Fruit fly (Drosophila melanogaster): Measurements from ENCODE around the gene CG5116.

The CG5116 gene

dm6 chr3R:25531905-25532387 is 49.0 kb downstream of the CG5116 start (continued):
- peak; percentile 0 for TF ChIP-seq PHDP (tag; optimal IDR thresholded peaks at IDR 0.05)
- TF ChIP-seq CG32772 (GFP tag; IDR thresholded peaks at IDR 0.05) = peak; percentile 42; the same call in 1 of the 2 replicates
- TF ChIP-seq Trl (optimal IDR thresholded peaks at IDR 0.05) = no peak
- peak; percentile 22 for TF ChIP-seq Trl (GFP tag; optimal IDR thresholded peaks at IDR 0.05)
- TF ChIP-seq CG11456 (GFP tag; IDR thresholded peaks at IDR 0.05) = 0 out of 3 replicates have a peak, but pooled peaks have one; percentile 49
- no peak for TF ChIP-seq CG7963 (GFP tag; IDR thresholded peaks at IDR 0.05; ENCODE audit: partially characterized antibody)
- no peak for TF ChIP-seq Dad (GFP tag; optimal IDR thresholded peaks at IDR 0.05)
- peak; percentile 22 for TF ChIP-seq CG11723 (GFP tag; optimal IDR thresholded peaks at IDR 0.05)
- TF ChIP-seq Mad (GFP tag; optimal IDR thresholded peaks at IDR 0.05) = no peak

DNA sequence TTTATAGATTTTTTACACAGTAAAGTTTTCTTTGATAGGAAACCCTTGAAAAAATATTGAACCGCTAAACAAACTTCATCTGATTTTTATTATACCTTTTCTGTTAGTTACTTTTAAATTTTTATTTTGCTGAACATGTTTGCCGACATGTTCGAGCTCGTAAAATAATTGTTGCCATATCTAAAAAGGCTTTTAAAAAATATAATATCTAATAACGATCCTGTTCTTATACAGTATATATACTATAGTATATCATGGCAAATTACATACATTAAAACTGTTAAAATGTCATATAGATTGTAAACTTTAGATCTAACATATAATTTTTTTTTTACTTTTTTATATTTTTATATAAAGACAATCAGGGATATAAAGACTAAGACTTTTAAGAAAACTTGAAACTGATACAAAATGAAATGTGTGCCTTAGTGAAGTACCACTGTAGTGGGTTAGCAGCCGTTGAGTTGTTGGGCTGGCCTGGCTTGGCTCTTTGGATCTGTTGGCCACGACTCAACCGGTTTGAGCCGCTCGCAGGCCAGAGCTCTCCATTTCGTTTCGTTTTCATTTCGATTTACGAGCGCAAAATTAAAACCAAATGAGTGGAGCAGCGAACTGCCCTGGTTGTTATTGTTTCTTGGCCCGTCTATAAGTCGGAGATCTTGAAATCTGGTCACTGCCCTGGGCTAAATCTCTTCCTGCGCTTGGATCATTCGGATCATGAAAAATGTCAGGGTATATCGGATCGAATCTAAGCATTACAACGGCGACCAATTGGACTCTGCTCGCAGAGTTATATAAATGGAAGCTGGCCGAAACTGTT is 49.7 kb downstream of the CG5116 start:
- no peak for TF ChIP-seq sc (optimal IDR thresholded peaks at IDR 0.05)
- TF ChIP-seq sc (GFP tag; optimal IDR thresholded peaks at IDR 0.05) = peak; percentile 5
- no peak for TF ChIP-seq vfl (GFP tag; optimal IDR thresholded peaks at IDR 0.05)
- no peak for TF ChIP-seq CG2889 (GFP tag; IDR thresholded peaks at IDR 0.05)
- TF ChIP-seq CG12769 (tag; optimal IDR thresholded peaks at IDR 0.05) = peak; percentile 41
- peak; percentile 42 for TF ChIP-seq CG2712 (tag; optimal IDR thresholded peaks at IDR 0.05)
- no peak for TF ChIP-seq nerfin-2 (GFP tag; IDR thresholded peaks at IDR 0.05; ENCODE audit: partially characterized antibody)
- peak; percentile 7 for TF ChIP-seq lab (GFP tag; optimal IDR thresholded peaks at IDR 0.05)
- TF ChIP-seq nmo (GFP tag; optimal IDR thresholded peaks at IDR 0.05) = peak; percentile 30
- TF ChIP-seq CG10267 (tag; optimal IDR thresholded peaks at IDR 0.05) = peak; percentile 11
- no peak for TF ChIP-seq CrebB (tag; optimal IDR thresholded peaks at IDR 0.05)
- TF ChIP-seq CG2199 (GFP tag; IDR thresholded peaks at IDR 0.05) = 0 out of 3 replicates have a peak, but pooled peaks have one; percentile 40
- TF ChIP-seq Blimp-1 (GFP tag; optimal IDR thresholded peaks at IDR 0.05) = peak; percentile 90
- TF ChIP-seq CG10209 (GFP tag; optimal IDR thresholded peaks at IDR 0.05) = peak; percentile 23
- TF ChIP-seq oc (tag; optimal IDR thresholded peaks at IDR 0.05) = peak; percentile 67
- TF ChIP-seq bbx (GFP tag; IDR thresholded peaks at IDR 0.05; ENCODE audit: partially characterized antibody) = no peak
- peak; percentile 31 for TF ChIP-seq Sox100B (GFP tag; optimal IDR thresholded peaks at IDR 0.05)
- peak; percentile 39 for TF ChIP-seq abd-A (tag; optimal IDR thresholded peaks at IDR 0.05)
- peak; percentile 14 for TF ChIP-seq CG17359 (tag; optimal IDR thresholded peaks at IDR 0.05)
- TF ChIP-seq ci (GFP tag; IDR thresholded peaks at IDR 0.05) = 0 out of 3 replicates have a peak, but pooled peaks have one; percentile 5
- peak; percentile 20 for TF ChIP-seq CG30403 (GFP tag; optimal IDR thresholded peaks at IDR 0.05)
- peak; percentile 33 for TF ChIP-seq CG13424 (tag; optimal IDR thresholded peaks at IDR 0.05)
- no peak for TF ChIP-seq Bdp1 (GFP tag; optimal IDR thresholded peaks at IDR 0.05)
- TF ChIP-seq CG9437 (GFP tag; optimal IDR thresholded peaks at IDR 0.05) = peak; percentile 20
- TF ChIP-seq slbo (GFP tag; IDR thresholded peaks at IDR 0.05) = peak; percentile 54; the same call in 1 of the 2 replicates
- no peak for TF ChIP-seq cwo (GFP tag; optimal IDR thresholded peaks at IDR 0.05)
- no peak for TF ChIP-seq stc (GFP tag; IDR thresholded peaks at IDR 0.05)
- TF ChIP-seq gcm (GFP tag; optimal IDR thresholded peaks at IDR 0.05) = no peak
- TF ChIP-seq CG12391 (tag; optimal IDR thresholded peaks at IDR 0.05) = peak; percentile 28
- peak; percentile 11 for TF ChIP-seq bcd (GFP tag; optimal IDR thresholded peaks at IDR 0.05)
- TF ChIP-seq gem (tag; optimal IDR thresholded peaks at IDR 0.05) = peak; percentile 64
- TF ChIP-seq vvl (GFP tag; IDR thresholded peaks at IDR 0.05) = peak; percentile 26; the same call in 1 of the 2 replicates
- TF ChIP-seq Meics (GFP tag; optimal IDR thresholded peaks at IDR 0.05) = peak; percentile 29
- peak; percentile 49 for TF ChIP-seq row (GFP tag; IDR thresholded peaks at IDR 0.05)
- no peak for TF ChIP-seq kni (GFP tag; optimal IDR thresholded peaks at IDR 0.05)
- TF ChIP-seq D19A (tag; optimal IDR thresholded peaks at IDR 0.05) = peak; percentile 12
- peak; percentile 11 for TF ChIP-seq CG7556 (GFP tag; optimal IDR thresholded peaks at IDR 0.05)
- peak; percentile 2 for TF ChIP-seq dmrt99B (tag; optimal IDR thresholded peaks at IDR 0.05)

All from whole organism, embryonic.